Fruit fly (Drosophila melanogaster): ENCODE measurements around the gene Jon99Ci.

Gene Jon99Ci

dm6 chr3R:29905164-29905563 lies 20.8 kb downstream of the Jon99Ci start, which contains the start of gene CG15515:
CG15515 (plus strand) TSS chr3R:29905464.
- no peak for TF ChIP-seq Sin3A (optimal IDR thresholded peaks at IDR 0.05)
- TF ChIP-seq psq (optimal IDR thresholded peaks at IDR 0.05), result no peak
- no peak for TF ChIP-seq Myc (optimal IDR thresholded peaks at IDR 0.05)
- TF ChIP-seq h (optimal IDR thresholded peaks at IDR 0.05), result no peak
- TF ChIP-seq insv (optimal IDR thresholded peaks at IDR 0.05), result no peak
- no peak for TF ChIP-seq ttk (optimal IDR thresholded peaks at IDR 0.05)

dm6 chr3R:29903775-29904356 lies 22.1 kb downstream of the Jon99Ci start, which contains the start of gene CG15517:
CG15517 (minus strand) TSS chr3R:29903825.
- TF ChIP-seq Sin3A (optimal IDR thresholded peaks at IDR 0.05) (no peak), ttk (optimal IDR thresholded peaks at IDR 0.05) (no peak), psq (optimal IDR thresholded peaks at IDR 0.05) (no peak), Myc (optimal IDR thresholded peaks at IDR 0.05) (no peak), insv (optimal IDR thresholded peaks at IDR 0.05) (no peak), h (optimal IDR thresholded peaks at IDR 0.05) (no peak)

- TF ChIP-seq psq (optimal IDR thresholded peaks at IDR 0.05), result no peak
- no peak for TF ChIP-seq h (optimal IDR thresholded peaks at IDR 0.05)
These were observed 26.4 kb downstream of the Jon99Ci start for dm6 chr3R:29899635-29900034.

dm6 chr3R:29898588-29898987 lies 27.4 kb downstream of the Jon99Ci start:
- TF ChIP-seq ttk (optimal IDR thresholded peaks at IDR 0.05), result no peak
- TF ChIP-seq psq (optimal IDR thresholded peaks at IDR 0.05), result no peak
- no peak for TF ChIP-seq h (optimal IDR thresholded peaks at IDR 0.05)
- TF ChIP-seq Myc (optimal IDR thresholded peaks at IDR 0.05), result no peak
- no peak for TF ChIP-seq Sin3A (optimal IDR thresholded peaks at IDR 0.05)
- no peak for TF ChIP-seq insv (optimal IDR thresholded peaks at IDR 0.05)

dm6 chr3R:29894393-29894792 lies 31.6 kb downstream of the Jon99Ci start:
- no peak for TF ChIP-seq Sin3A (optimal IDR thresholded peaks at IDR 0.05)

- TF ChIP-seq h (optimal IDR thresholded peaks at IDR 0.05) (no peak), psq (optimal IDR thresholded peaks at IDR 0.05) (no peak), Sin3A (optimal IDR thresholded peaks at IDR 0.05) (no peak), Myc (optimal IDR thresholded peaks at IDR 0.05) (no peak), ttk (optimal IDR thresholded peaks at IDR 0.05) (no peak), insv (optimal IDR thresholded peaks at IDR 0.05) (no peak)
These were observed 33.0 kb downstream of the Jon99Ci start for dm6 chr3R:29893030-29893429.

- TF ChIP-seq Myc (optimal IDR thresholded peaks at IDR 0.05), result no peak
These were observed 34.8 kb downstream of the Jon99Ci start for dm6 chr3R:29891183-29891582.

- TF ChIP-seq Sin3A (optimal IDR thresholded peaks at IDR 0.05), result no peak
- TF ChIP-seq psq (optimal IDR thresholded peaks at IDR 0.05), result no peak
- TF ChIP-seq ttk (optimal IDR thresholded peaks at IDR 0.05), result no peak
- TF ChIP-seq h (optimal IDR thresholded peaks at IDR 0.05), result no peak
- no peak for TF ChIP-seq Myc (optimal IDR thresholded peaks at IDR 0.05)
- TF ChIP-seq insv (optimal IDR thresholded peaks at IDR 0.05), result no peak
These were observed 45.7 kb downstream of the Jon99Ci start for dm6 chr3R:29880306-29880705.

dm6 chr3R:29876733-29877193 lies 49.2 kb downstream of the Jon99Ci start, which contains the start of gene CG31038:
CG31038 (plus strand) TSS chr3R:29877059.
- TF ChIP-seq Myc (optimal IDR thresholded peaks at IDR 0.05), result no peak
- no peak for TF ChIP-seq h (optimal IDR thresholded peaks at IDR 0.05)
- no peak for TF ChIP-seq psq (optimal IDR thresholded peaks at IDR 0.05)
- TF ChIP-seq ttk (optimal IDR thresholded peaks at IDR 0.05), result no peak
- no peak for TF ChIP-seq Sin3A (optimal IDR thresholded peaks at IDR 0.05)
- TF ChIP-seq insv (optimal IDR thresholded peaks at IDR 0.05), result no peak

dm6 chr3R:29876232-29876631 lies 49.8 kb downstream of the Jon99Ci start:
- no peak for TF ChIP-seq h (optimal IDR thresholded peaks at IDR 0.05)
- no peak for TF ChIP-seq Sin3A (optimal IDR thresholded peaks at IDR 0.05)
- TF ChIP-seq psq (optimal IDR thresholded peaks at IDR 0.05), result no peak
- no peak for TF ChIP-seq insv (optimal IDR thresholded peaks at IDR 0.05)
- TF ChIP-seq ttk (optimal IDR thresholded peaks at IDR 0.05), result no peak
- TF ChIP-seq Myc (optimal IDR thresholded peaks at IDR 0.05), result no peak

dm6 chr3R:29875830-29876229 lies 50.2 kb downstream of the Jon99Ci start:
- TF ChIP-seq h (optimal IDR thresholded peaks at IDR 0.05), result no peak
- no peak for TF ChIP-seq insv (optimal IDR thresholded peaks at IDR 0.05)
- no peak for TF ChIP-seq ttk (optimal IDR thresholded peaks at IDR 0.05)
- no peak for TF ChIP-seq psq (optimal IDR thresholded peaks at IDR 0.05)
- TF ChIP-seq Myc (optimal IDR thresholded peaks at IDR 0.05), result no peak
- no peak for TF ChIP-seq Sin3A (optimal IDR thresholded peaks at IDR 0.05)
